Worm (Caenorhabditis elegans) whole organism, dauer: Measurements from ENCODE around the gene acd-4.

ENCODE experiments used
- unc-62 ChIP-seq: sonication (generic microtip); optimal IDR thresholded peaks from 2 replicates; lab custom pipeline; 2017; ENCODE audit warnings: missing biosample characterization, missing genetic modification reagents, missing genetic modification characterization

Gene acd-4

ce11 chrV:8671568-8672123 is 33.6 kb downstream of the acd-4 start:
- no peak for TF ChIP-seq unc-62 (GFP tag; lab: Kevin White, UChicago)

- no peak for TF ChIP-seq unc-62 (GFP tag; lab: Kevin White, UChicago)
Measured at ce11 chrV:8673498-8673897, 35.5 kb downstream of the acd-4 start, which contains the start of gene ZC190.5. TSS of gene ZC190.5 (minus strand) at chrV:8673598.

- TF ChIP-seq unc-62 (GFP tag; lab: Kevin White, UChicago) = no peak
Measured at ce11 chrV:8677193-8677592, 39.2 kb downstream of the acd-4 start, which contains the start of gene ZC190.6. TSS of gene ZC190.6 (minus strand) at chrV:8677293.

ce11 chrV:8681050-8681449 is 43.0 kb downstream of the acd-4 start, which contains the start of gene ZC190.2:
TSS of gene ZC190.2 (plus strand) at chrV:8681350.
- no peak for TF ChIP-seq unc-62 (GFP tag; lab: Kevin White, UChicago)

ce11 chrV:8682719-8683118 is 44.7 kb downstream of the acd-4 start, which contains the start of gene cln-3.3:
TSS of gene cln-3.3 (plus strand) at chrV:8683052.
- TF ChIP-seq unc-62 (GFP tag; lab: Kevin White, UChicago) = no peak

- TF ChIP-seq unc-62 (GFP tag; lab: Kevin White, UChicago) = no peak
Measured at ce11 chrV:8683787-8684186, 45.8 kb downstream of the acd-4 start.

- no peak for TF ChIP-seq unc-62 (GFP tag; lab: Kevin White, UChicago)
Measured at ce11 chrV:8686764-8687163, 48.7 kb downstream of the acd-4 start, which contains the start of gene ZC190.7. TSS of gene ZC190.7 (minus strand) at chrV:8686864.

- TF ChIP-seq unc-62 (GFP tag; lab: Kevin White, UChicago) = no peak
Measured at ce11 chrV:8687707-8688106, 49.7 kb downstream of the acd-4 start, which contains the start of gene ZC190.8. TSS of gene ZC190.8 (minus strand) at chrV:8687807.
